Fruit fly (Drosophila melanogaster) whole organism, embryonic: ENCODE results near the gene ssp7.

Experiments used
- Antp ChIP-seq: fragments of 200-800 bp; sonication (Bioruptor generic); optimal IDR thresholded peaks from 3 replicates; lab custom pipeline; 2016; ENCODE audit warnings: missing biosample characterization, missing genetic modification characterization
- B-H2 ChIP-seq: fragments of 200-800 bp; sonication (Bioruptor generic); optimal IDR thresholded peaks from 2 replicates; lab custom pipeline; 2018; ENCODE audit warnings: missing biosample characterization, mild to moderate bottlenecking, missing genetic modification characterization
- CG10565 ChIP-seq: fragments of 200-800 bp; sonication (Bioruptor generic); optimal IDR thresholded peaks from 3 replicates; lab custom pipeline; 2016; ENCODE audit warnings: missing biosample characterization, mild to moderate bottlenecking, missing genetic modification characterization
- CG2889 ChIP-seq: fragments of 200-800 bp; sonication (Bioruptor generic); IDR thresholded peaks from 3 replicates; pipeline ENCODE4 v1.3.6; 2022; ENCODE audit warnings: missing biosample characterization, missing genetic modification characterization
- CG3847 ChIP-seq: fragments of 200-800 bp; sonication (Bioruptor generic); IDR thresholded peaks from 2 replicates; pipeline ENCODE4 v1.3.6; 2022; ENCODE audit warnings: missing biosample characterization, missing genetic modification characterization
- HLHmδ ChIP-seq: fragments of 200-800 bp; sonication (Bioruptor generic); optimal IDR thresholded peaks from 2 replicates; lab custom pipeline; 2018; ENCODE audit warnings: missing biosample characterization, mild to moderate bottlenecking, missing genetic modification characterization, moderate library complexity
- Hr78 ChIP-seq, 2 experiments: fragments of 200-800 bp in 1 of 2; fragments of >200 bp in 1 of 2; sonication (Bioruptor generic) in 1 of 2; optimal IDR thresholded peaks; 2 replicates each; lab custom pipeline; 2017 to 2019; ENCODE audit warnings: missing biosample characterization in 2 of 2, missing genetic modification characterization in 2 of 2, mild to moderate bottlenecking in 1 of 2, moderate library complexity in 1 of 2
- Jarid2 ChIP-seq: fragments of 200-800 bp; sonication (Bioruptor generic); optimal IDR thresholded peaks from 3 replicates; lab custom pipeline; 2017; ENCODE audit warnings: mild to moderate bottlenecking, missing biosample characterization, missing genetic modification reagents, missing genetic modification characterization
- NC2α ChIP-seq: fragments of 200-800 bp; sonication (Bioruptor generic); optimal IDR thresholded peaks from 2 replicates; lab custom pipeline; 2016; ENCODE audit warnings: missing biosample characterization, missing genetic modification characterization
- NfI ChIP-seq: fragments of 200-800 bp; sonication (Bioruptor generic); optimal IDR thresholded peaks from 3 replicates; lab custom pipeline; 2018; ENCODE audit warnings: missing biosample characterization, mild to moderate bottlenecking, missing genetic modification characterization, moderate library complexity
- Optix ChIP-seq: fragments of 200-800 bp; sonication (Bioruptor generic); IDR thresholded peaks from 3 replicates; pipeline ENCODE4 v1.3.6; 2022; ENCODE audit warnings: missing biosample characterization, missing genetic modification characterization
- Spps ChIP-seq: fragments of 200-800 bp; sonication (Bioruptor generic); optimal IDR thresholded peaks from 2 replicates; lab custom pipeline; 2018; ENCODE audit warnings: missing biosample characterization, mild to moderate bottlenecking, missing genetic modification characterization
- gce ChIP-seq: fragments of 200-800 bp; sonication (Bioruptor generic); IDR thresholded peaks from 3 replicates; pipeline ENCODE4 v1.3.6; 2022; ENCODE audit warnings: missing biosample characterization, missing genetic modification characterization
- hb ChIP-seq: fragments of 200-800 bp; sonication (Bioruptor generic); IDR thresholded peaks from 3 replicates; pipeline ENCODE4 v1.3.6; 2022; ENCODE audit warnings: missing biosample characterization, missing genetic modification characterization; ENCODE audit not compliant: partially characterized antibody

dm6 chrX:11108845-11109450 is 31.1 kb downstream of the ssp7 start:
- TF ChIP-seq NC2α (GFP tag; lab: Kevin White, UChicago) (no peak), B-H2 (GFP tag; lab: Kevin White, UChicago) (no peak), Hr78 (GFP tag; optimal IDR thresholded peaks at IDR 0.05; lab: Kevin White, UChicago) (no peak), Spps (no peak), HLHmδ (GFP tag; lab: Kevin White, UChicago) (no peak), hb (GFP tag; lab: Robert Waterston, UW) (no peak), Antp (GFP tag; lab: Kevin White, UChicago) (no peak), Jarid2 (GFP tag; lab: Kevin White, UChicago) (no peak), NfI (GFP tag; lab: Kevin White, UChicago) (no peak), Optix (GFP tag; lab: Robert Waterston, UW) (no peak), CG10565 (GFP tag; lab: Kevin White, UChicago) (no peak), CG3847 (GFP tag; lab: Robert Waterston, UW) (no peak), gce (GFP tag; lab: Robert Waterston, UW) (no peak), CG2889 (GFP tag; lab: Robert Waterston, UW) (no peak)
